Fruit fly (Drosophila melanogaster): ENCODE data around the gene GluRIIC.
A peak's percentile ranks its signal among the peaks of the same experiment; 100 is the strongest.

Gene GluRIIC

DNA sequence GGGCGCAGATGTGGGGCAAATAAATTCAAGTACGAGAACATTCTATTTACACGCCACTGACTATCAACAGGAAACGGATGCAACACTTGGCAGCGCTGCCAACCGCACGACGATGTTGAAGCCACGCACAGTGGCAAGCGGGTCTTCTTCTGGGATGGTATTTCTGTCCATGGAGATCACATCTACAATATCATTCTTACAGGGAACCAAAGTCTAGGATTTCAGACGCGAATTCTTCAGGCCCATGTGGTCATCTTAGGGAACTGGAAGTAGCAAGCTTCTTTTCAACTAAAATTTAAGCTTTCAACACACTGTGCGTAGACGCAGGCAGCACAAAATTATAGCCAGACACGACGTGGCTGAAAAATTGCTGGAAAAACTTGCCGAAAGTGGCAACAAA is 50.0 kb downstream of the GluRIIC start (continued):
- no peak for TF ChIP-seq Atf6 (GFP tag; IDR thresholded peaks at IDR 0.05)
- TF ChIP-seq Dp (GFP tag; optimal IDR thresholded peaks at IDR 0.05), result no peak
- no peak for TF ChIP-seq Hr51 (GFP tag; optimal IDR thresholded peaks at IDR 0.05)
- TF ChIP-seq tin (GFP tag; optimal IDR thresholded peaks at IDR 0.05), result no peak
- TF ChIP-seq prd (optimal IDR thresholded peaks at IDR 0.05), result no peak
- TF ChIP-seq prd (GFP tag; IDR thresholded peaks at IDR 0.05), result 0 out of 3 replicates have a peak, but pooled peaks have one; percentile 4
- no peak for TF ChIP-seq CG11247 (GFP tag; IDR thresholded peaks at IDR 0.05)
- no peak for TF ChIP-seq Vsx1 (GFP tag; optimal IDR thresholded peaks at IDR 0.05)
- 0 out of 2 replicates have a peak, but pooled peaks have one; percentile 9 for TF ChIP-seq HLH3B (GFP tag; IDR thresholded peaks at IDR 0.05)
- no peak for TF ChIP-seq HLH54F (GFP tag; optimal IDR thresholded peaks at IDR 0.05)
- no peak for TF ChIP-seq C15 (GFP tag; IDR thresholded peaks at IDR 0.05)
- TF ChIP-seq CG18476 (GFP tag; optimal IDR thresholded peaks at IDR 0.05), result no peak
- no peak for TF ChIP-seq crol (GFP tag; IDR thresholded peaks at IDR 0.05)
- TF ChIP-seq CG12391 (tag; optimal IDR thresholded peaks at IDR 0.05), result no peak
- no peak for TF ChIP-seq CG15011 (GFP tag; optimal IDR thresholded peaks at IDR 0.05)
- no peak for TF ChIP-seq grn (GFP tag; optimal IDR thresholded peaks at IDR 0.05)
- no peak for TF ChIP-seq E2f2 (GFP tag; IDR thresholded peaks at IDR 0.05)
- TF ChIP-seq sob (GFP tag; IDR thresholded peaks at IDR 0.05), result no peak
